Worm (Caenorhabditis elegans) whole organism, late embryonic: Measurements from ENCODE around the gene C10A4.10.

Source experiments
- Y22D7AL.16 ChIP-seq: sonication (generic microtip); optimal IDR thresholded peaks from 2 replicates; lab custom pipeline; 2016; ENCODE audit warnings: missing genetic modification characterization, missing compliant biosample characterization
- ceh-22 ChIP-seq: sonication (generic microtip); optimal IDR thresholded peaks from 2 replicates; lab custom pipeline; 2017; ENCODE audit warnings: missing biosample characterization, missing genetic modification characterization
- elt-2 ChIP-seq: sonication (generic microtip); optimal IDR thresholded peaks from 2 replicates; lab custom pipeline; 2016; ENCODE audit warnings: missing genetic modification reagents, missing genetic modification characterization, missing compliant biosample characterization
- ets-4 ChIP-seq: sonication (generic microtip); optimal IDR thresholded peaks from 2 replicates; lab custom pipeline; 2016; ENCODE audit warnings: missing genetic modification characterization, missing compliant biosample characterization
- lim-6 ChIP-seq: sonication (generic microtip); optimal IDR thresholded peaks from 2 replicates; lab custom pipeline; 2016; ENCODE audit warnings: missing genetic modification characterization, missing compliant biosample characterization
- lin-11 ChIP-seq: fragments of 200-800 bp; sonication (Bioruptor generic); optimal IDR thresholded peaks from 2 replicates; lab custom pipeline; 2018; ENCODE audit warnings: mild to moderate bottlenecking, missing genetic modification characterization, missing compliant biosample characterization
- nfya-1 ChIP-seq: sonication (generic microtip); optimal IDR thresholded peaks from 2 replicates; lab custom pipeline; 2017; ENCODE audit warnings: missing genetic modification characterization, mild to moderate bottlenecking, missing compliant biosample characterization, antibody characterized with exemption, moderate library complexity
- pha-4 ChIP-seq: fragments of 150-350 bp; optimal IDR thresholded peaks from 2 replicates; lab custom pipeline; 2018; ENCODE audit warnings: missing biosample characterization, missing genetic modification reagents, missing genetic modification characterization
- sox-4 ChIP-seq: sonication (generic microtip); optimal IDR thresholded peaks from 2 replicates; lab custom pipeline; 2017; ENCODE audit warnings: mild to moderate bottlenecking, missing genetic modification characterization, inconsistent platforms, missing compliant biosample characterization

DNA sequence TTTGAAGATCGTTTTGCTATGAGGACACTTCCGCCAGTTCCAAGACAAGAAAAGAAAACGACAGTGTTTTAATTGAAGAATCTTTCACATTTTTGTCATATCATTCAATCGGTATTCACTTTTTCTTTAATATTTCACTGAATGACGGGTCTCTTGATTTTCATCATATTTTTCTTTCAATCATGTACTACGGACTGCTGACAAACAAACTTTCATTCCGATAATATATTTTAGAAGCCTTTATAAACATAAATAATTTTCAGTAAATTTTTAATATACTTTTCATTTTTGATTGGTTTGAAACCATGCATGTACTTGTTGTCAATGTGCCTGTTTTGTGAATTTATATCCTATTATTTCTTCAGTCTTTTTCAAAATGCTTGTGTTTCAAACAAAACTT is 34.6 kb downstream of the C10A4.10 start, which contains the start of gene clc-5:
- TF ChIP-seq ets-4 (tag; lab: Kevin White, UChicago): no peak
- TF ChIP-seq sox-4 (tag; lab: Kevin White, UChicago): no peak
- TF ChIP-seq lim-6 (tag; lab: Kevin White, UChicago): no peak
- no peak for TF ChIP-seq elt-2
- no peak for TF ChIP-seq pha-4 (tag; lab: Kevin White, UChicago)
- no peak for TF ChIP-seq ceh-22 (tag; lab: Kevin White, UChicago)
- TF ChIP-seq nfya-1 (tag; lab: Kevin White, UChicago): no peak
- TF ChIP-seq Y22D7AL.16 (tag; lab: Kevin White, UChicago): no peak
- TF ChIP-seq lin-11: no peak
